Worm (Caenorhabditis elegans) whole organism, mixed stage, embryonic: Measurements from ENCODE around the gene K07E1.1.

ENCODE experiments used
- bed-3 ChIP-seq: fragments of 200-800 bp; sonication (Bioruptor generic); optimal IDR thresholded peaks from 3 replicates; lab custom pipeline; 2018; ENCODE audit warnings: mild to moderate bottlenecking, missing genetic modification characterization, moderate library complexity, missing compliant biosample characterization
- elt-1 ChIP-seq: sonication (generic microtip); optimal IDR thresholded peaks from 2 replicates; lab custom pipeline; 2017; ENCODE audit warnings: missing genetic modification characterization, mild to moderate bottlenecking, missing compliant biosample characterization, antibody characterized with exemption, moderate library complexity, borderline replicate concordance; ENCODE audit not compliant: insufficient read depth
- hlh-1 ChIP-seq: fragments of 150-350 bp; optimal IDR thresholded peaks from 2 replicates; lab custom pipeline; 2014; ENCODE audit warnings: missing biosample characterization, missing genetic modification reagents, missing genetic modification characterization
- lin-13 ChIP-seq: fragments of 150-350 bp; optimal IDR thresholded peaks from 2 replicates; lab custom pipeline; 2014; ENCODE audit warnings: missing biosample characterization, missing genetic modification characterization
- lin-32 ChIP-seq: fragments of 200-800 bp; sonication (Bioruptor generic); optimal IDR thresholded peaks from 2 replicates; lab custom pipeline; 2018; ENCODE audit warnings: mild to moderate bottlenecking, missing genetic modification characterization, missing compliant biosample characterization
- mep-1 ChIP-seq: fragments of 150-350 bp; optimal IDR thresholded peaks from 2 replicates; lab custom pipeline; 2017; ENCODE audit warnings: missing biosample characterization, missing genetic modification reagents, missing genetic modification characterization, inconsistent platforms
- nhr-28 ChIP-seq: fragments of 150-350 bp; optimal IDR thresholded peaks from 2 replicates; lab custom pipeline; 2014; ENCODE audit warnings: missing biosample characterization, missing genetic modification characterization
- zip-8 ChIP-seq: fragments of 150-350 bp; optimal IDR thresholded peaks from 2 replicates; lab custom pipeline; 2014; ENCODE audit warnings: missing biosample characterization, missing genetic modification characterization

DNA sequence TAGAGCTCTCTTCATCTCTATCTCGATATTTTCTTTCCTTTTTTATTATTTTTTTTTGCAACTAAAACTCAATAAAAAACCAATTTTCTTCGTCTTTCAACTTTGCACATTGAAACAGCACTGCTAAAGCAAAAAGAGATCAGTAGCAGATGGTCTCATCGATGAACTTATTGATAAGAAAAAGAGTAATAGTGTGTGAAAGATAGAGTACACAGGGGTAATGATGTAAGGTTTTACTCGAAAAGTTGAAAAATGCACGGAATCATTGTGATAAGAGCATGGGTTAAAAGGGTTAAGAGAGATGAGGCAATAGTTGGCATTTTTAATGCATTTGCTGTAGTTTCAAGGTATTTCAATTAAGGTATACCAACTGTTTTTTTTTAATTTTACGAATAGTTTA, 1.2 kb downstream of the K07E1.1 start:
- TF ChIP-seq lin-13 (tag; lab: Kevin White, UChicago) (no peak), lin-32 (GFP tag; lab: Kevin White, UChicago) (no peak), hlh-1 (tag; lab: Kevin White, UChicago) (no peak), zip-8 (tag; lab: Kevin White, UChicago) (no peak), mep-1 (tag; lab: Kevin White, UChicago) (no peak), bed-3 (no peak), nhr-28 (no peak), elt-1 (tag; lab: Kevin White, UChicago) (no peak)
